Worm (Caenorhabditis elegans) whole organism, midembryonic: ENCODE results near the gene M04B2.4.

ENCODE experiments used
- T22C8.4 ChIP-seq: fragments of 200-800 bp; sonication (Bioruptor generic); IDR thresholded peaks from 2 replicates; pipeline ENCODE4 v1.3.6; 2022; ENCODE audit warnings: missing genetic modification characterization, missing compliant biosample characterization
- cog-1 ChIP-seq: sonication (generic microtip); optimal IDR thresholded peaks from 2 replicates; lab custom pipeline; 2016; ENCODE audit warnings: missing genetic modification characterization, missing compliant biosample characterization
- flt-1 ChIP-seq: fragments of 200-800 bp; sonication (Bioruptor generic); IDR thresholded peaks from 2 replicates; pipeline ENCODE4 v1.3.6; 2022; ENCODE audit warnings: missing genetic modification characterization, missing compliant biosample characterization
- med-1 ChIP-seq: sonication (generic microtip); optimal IDR thresholded peaks from 2 replicates; lab custom pipeline; 2017; ENCODE audit warnings: missing genetic modification characterization, mild to moderate bottlenecking, missing compliant biosample characterization, antibody characterized with exemption, missing genetic modification reagents; ENCODE audit not compliant: insufficient read depth
- ref-1 ChIP-seq: fragments of 200-800 bp; sonication (Bioruptor generic); conservative IDR thresholded peaks from 2 replicates; pipeline ENCODE4 v1.3.6; 2022; ENCODE audit warnings: missing genetic modification reagents, missing genetic modification characterization, missing compliant biosample characterization
- tab-1 ChIP-seq: fragments of 200-800 bp; sonication (Bioruptor generic); IDR thresholded peaks from 2 replicates; pipeline ENCODE4 v1.3.6; 2022; ENCODE audit warnings: missing genetic modification characterization, missing compliant biosample characterization

ce11 chrIV:11492345-11492744 is 28.5 kb downstream of the M04B2.4 start:
- TF ChIP-seq med-1 (GFP tag; lab: Kevin White, UChicago) (no peak), T22C8.4 (GFP tag; lab: Robert Waterston, UW) (no peak), ref-1 (GFP tag; lab: Robert Waterston, UW) (no peak), tab-1 (GFP tag; lab: Robert Waterston, UW) (no peak), flt-1 (no peak), cog-1 (tag; lab: Kevin White, UChicago) (no peak)
